Fruit fly (Drosophila melanogaster) whole organism, embryonic: ENCODE measurements around the gene Ir31a.
A peak's percentile ranks its signal among the peaks of the same experiment; 100 is the strongest.

ENCODE experiments used
- BEAF-32 ChIP-seq: fragments of 200-800 bp; sonication (Bioruptor generic); optimal IDR thresholded peaks from 3 replicates; lab custom pipeline; 2017; ENCODE audit warnings: missing biosample characterization, missing genetic modification characterization, mild to moderate bottlenecking, moderate library complexity, missing genetic modification reagents
- CG14710 ChIP-seq: fragments of 200-800 bp; sonication (Bioruptor generic); optimal IDR thresholded peaks from 3 replicates; lab custom pipeline; 2019; ENCODE audit warnings: missing biosample characterization, mild to moderate bottlenecking, missing genetic modification characterization, moderate library complexity
- CG15479 ChIP-seq: fragments of 200-800 bp; sonication (Bioruptor generic); optimal IDR thresholded peaks from 3 replicates; lab custom pipeline; 2019; ENCODE audit warnings: missing biosample characterization, mild to moderate bottlenecking, missing genetic modification characterization, moderate library complexity
- CG15601 ChIP-seq: fragments of 200-800 bp; sonication (Bioruptor generic); optimal IDR thresholded peaks from 3 replicates; lab custom pipeline; 2019; ENCODE audit warnings: missing biosample characterization, mild to moderate bottlenecking, missing genetic modification characterization, moderate library complexity
- CG16813 ChIP-seq: fragments of 200-800 bp; sonication (Bioruptor generic); IDR thresholded peaks from 3 replicates; pipeline ENCODE4 v1.3.6; 2022; ENCODE audit warnings: missing biosample characterization, missing genetic modification characterization; ENCODE audit not compliant: partially characterized antibody
- CG16863 ChIP-seq: fragments of 200-800 bp; sonication (Bioruptor generic); optimal IDR thresholded peaks from 3 replicates; lab custom pipeline; 2016; ENCODE audit warnings: missing biosample characterization, missing genetic modification characterization
- CG17612 ChIP-seq: fragments of 200-800 bp; sonication (Bioruptor generic); IDR thresholded peaks from 2 replicates; pipeline ENCODE4 v1.3.6; 2022; ENCODE audit warnings: missing biosample characterization, missing genetic modification characterization
- CG17829 ChIP-seq: fragments of 200-800 bp; optimal IDR thresholded peaks from 2 replicates; lab custom pipeline; 2019; ENCODE audit warnings: missing biosample characterization, mild to moderate bottlenecking, missing genetic modification characterization, moderate library complexity
- CG2202 ChIP-seq: fragments of 200-800 bp; sonication (Bioruptor generic); optimal IDR thresholded peaks from 2 replicates; lab custom pipeline; 2018; ENCODE audit warnings: missing biosample characterization, mild to moderate bottlenecking, missing genetic modification characterization
- CG30020 ChIP-seq: fragments of 200-800 bp; optimal IDR thresholded peaks from 2 replicates; lab custom pipeline; 2019; ENCODE audit warnings: missing biosample characterization, mild to moderate bottlenecking, missing genetic modification characterization, moderate library complexity
- CG33213 ChIP-seq: fragments of 200-800 bp; sonication (Bioruptor generic); optimal IDR thresholded peaks from 3 replicates; lab custom pipeline; 2016; ENCODE audit warnings: missing biosample characterization, missing genetic modification characterization
- CG34376 ChIP-seq: fragments of 200-800 bp; sonication (Bioruptor generic); optimal IDR thresholded peaks from 2 replicates; lab custom pipeline; 2018; ENCODE audit warnings: missing biosample characterization, mild to moderate bottlenecking, missing genetic modification characterization
- CG3726 ChIP-seq: fragments of 200-800 bp; sonication (Bioruptor generic); IDR thresholded peaks from 3 replicates; pipeline ENCODE4, ENCODE4 v1.3.6; 2022; ENCODE audit warnings: missing biosample characterization, missing genetic modification characterization
- CG4707 ChIP-seq: fragments of 200-800 bp; sonication (Bioruptor generic); optimal IDR thresholded peaks from 2 replicates; lab custom pipeline; 2018; ENCODE audit warnings: missing biosample characterization, mild to moderate bottlenecking, missing genetic modification characterization, moderate library complexity
- CG6689 ChIP-seq: fragments of 200-800 bp; sonication (Bioruptor generic); IDR thresholded peaks from 2 replicates; pipeline ENCODE4 v1.3.6; 2022; ENCODE audit warnings: missing biosample characterization, missing genetic modification characterization
- CG7786 ChIP-seq: fragments of 200-800 bp; sonication (Bioruptor generic); optimal IDR thresholded peaks from 2 replicates; lab custom pipeline; 2016; ENCODE audit warnings: missing biosample characterization, missing genetic modification characterization
- CG8478 ChIP-seq: fragments of >200 bp; optimal IDR thresholded peaks from 2 replicates; lab custom pipeline; 2018
- CG9437 ChIP-seq: fragments of 200-800 bp; sonication (Bioruptor generic); optimal IDR thresholded peaks from 2 replicates; lab custom pipeline; 2018; ENCODE audit warnings: missing biosample characterization, mild to moderate bottlenecking, missing genetic modification characterization
- CG9727 ChIP-seq: fragments of 200-800 bp; sonication (Bioruptor generic); optimal IDR thresholded peaks from 3 replicates; lab custom pipeline; 2017; ENCODE audit warnings: missing biosample characterization, mild to moderate bottlenecking, missing genetic modification characterization
- Dip3 ChIP-seq: fragments of 200-800 bp; sonication (Bioruptor generic); optimal IDR thresholded peaks from 3 replicates; lab custom pipeline; 2016; ENCODE audit warnings: missing biosample characterization, missing genetic modification characterization
- Hr51 ChIP-seq, 2 experiments: fragments of 200-800 bp; sonication (Bioruptor generic); optimal IDR thresholded peaks; 2 replicates in 1 of 2; 3 replicates in 1 of 2; lab custom pipeline; 2016 to 2018; ENCODE audit warnings: missing biosample characterization in 2 of 2, missing genetic modification characterization in 2 of 2, mild to moderate bottlenecking in 1 of 2, moderate library complexity in 1 of 2
- Lpt ChIP-seq: fragments of >200 bp; optimal IDR thresholded peaks from 2 replicates; lab custom pipeline; 2018; ENCODE audit warnings: missing biosample characterization, missing genetic modification characterization
- NFAT ChIP-seq: fragments of 200-800 bp; sonication (Bioruptor generic); IDR thresholded peaks from 2 replicates; pipeline ENCODE4 v1.3.6; 2022; ENCODE audit warnings: missing biosample characterization, missing genetic modification characterization
- NK7.1 ChIP-seq: fragments of 200-800 bp; sonication (Bioruptor generic); optimal IDR thresholded peaks from 3 replicates; lab custom pipeline; 2016; ENCODE audit warnings: missing biosample characterization, missing genetic modification characterization
- Optix ChIP-seq: fragments of 200-800 bp; sonication (Bioruptor generic); IDR thresholded peaks from 3 replicates; pipeline ENCODE4 v1.3.6; 2022; ENCODE audit warnings: missing biosample characterization, missing genetic modification characterization
- Sry-δ ChIP-seq: fragments of 200-800 bp; sonication (Bioruptor generic); optimal IDR thresholded peaks from 2 replicates; lab custom pipeline; 2016; ENCODE audit warnings: missing biosample characterization, missing genetic modification characterization
- Stat92E ChIP-seq, 3 experiments: fragments of >200 bp in 2 of 3; fragments of 200-800 bp in 1 of 3; sonication (Bioruptor generic) in 1 of 3; optimal IDR thresholded peaks; 2 replicates each; lab custom pipeline; 2017 to 2019; ENCODE audit warnings: missing biosample characterization in 3 of 3, missing genetic modification characterization in 3 of 3, mild to moderate bottlenecking in 1 of 3, moderate library complexity in 1 of 3
- Trl ChIP-seq, 3 experiments: fragments of >200 bp in 2 of 3; fragments of 200-800 bp in 1 of 3; sonication (Bioruptor generic) in 1 of 3; optimal IDR thresholded peaks; 2 replicates in 1 of 3; 3 replicates in 2 of 3; lab custom pipeline; 2016 to 2017; ENCODE audit warnings: missing biosample characterization in 1 of 3, missing genetic modification characterization in 1 of 3
- ash1 ChIP-seq: fragments of 200-800 bp; sonication (Bioruptor generic); optimal IDR thresholded peaks from 2 replicates; lab custom pipeline; 2018; ENCODE audit warnings: missing biosample characterization, mild to moderate bottlenecking, missing genetic modification characterization
- az2 ChIP-seq: fragments of 200-800 bp; sonication (Bioruptor generic); optimal IDR thresholded peaks from 3 replicates; lab custom pipeline; 2016; ENCODE audit warnings: missing biosample characterization, missing genetic modification characterization
- bab2 ChIP-seq: fragments of 200-800 bp; sonication (Bioruptor generic); optimal IDR thresholded peaks from 2 replicates; lab custom pipeline; 2016; ENCODE audit warnings: missing biosample characterization, missing genetic modification characterization
- btn ChIP-seq: fragments of 200-800 bp; sonication (Bioruptor generic); optimal IDR thresholded peaks from 2 replicates; lab custom pipeline; 2016; ENCODE audit warnings: missing biosample characterization, missing genetic modification characterization
- cad ChIP-seq: fragments of >200 bp; optimal IDR thresholded peaks from 2 replicates; lab custom pipeline; 2017; ENCODE audit warnings: missing biosample characterization, missing genetic modification characterization
- chinmo ChIP-seq: fragments of 200-800 bp; sonication (Bioruptor generic); IDR thresholded peaks from 4 replicates; pipeline ENCODE4 v1.3.6; 2022; ENCODE audit warnings: missing biosample characterization, missing genetic modification characterization; ENCODE audit not compliant: partially characterized antibody
- crc ChIP-seq: fragments of 200-800 bp; sonication (Bioruptor generic); optimal IDR thresholded peaks from 2 replicates; lab custom pipeline; 2016; ENCODE audit warnings: missing biosample characterization, missing genetic modification characterization
- dmrt11E ChIP-seq: fragments of 200-800 bp; sonication (Bioruptor generic); optimal IDR thresholded peaks from 3 replicates; lab custom pipeline; 2018; ENCODE audit warnings: missing biosample characterization, mild to moderate bottlenecking, missing genetic modification characterization, moderate library complexity
- en ChIP-seq: fragments of 200-800 bp; sonication (Bioruptor generic); optimal IDR thresholded peaks from 2 replicates; lab custom pipeline; 2016; ENCODE audit warnings: missing biosample characterization, missing genetic modification characterization
- fd102C ChIP-seq: fragments of 200-800 bp; sonication (Bioruptor generic); optimal IDR thresholded peaks from 2 replicates; lab custom pipeline; 2018; ENCODE audit warnings: missing biosample characterization, mild to moderate bottlenecking, missing genetic modification characterization, moderate library complexity
- gt ChIP-seq: fragments of 200-800 bp; sonication (Bioruptor generic); IDR thresholded peaks from 2 replicates; pipeline ENCODE4 v1.3.6; 2022; ENCODE audit warnings: missing biosample characterization, missing genetic modification characterization
- mirr ChIP-seq: fragments of 200-800 bp; sonication (Bioruptor generic); optimal IDR thresholded peaks from 3 replicates; lab custom pipeline; 2018; ENCODE audit warnings: missing biosample characterization, mild to moderate bottlenecking, missing genetic modification characterization
- nmo ChIP-seq: fragments of 200-800 bp; sonication (Bioruptor generic); optimal IDR thresholded peaks from 2 replicates; lab custom pipeline; 2018; ENCODE audit warnings: missing biosample characterization, mild to moderate bottlenecking, missing genetic modification characterization, moderate library complexity
- pum ChIP-seq: fragments of 200-800 bp; sonication (Bioruptor generic); optimal IDR thresholded peaks from 2 replicates; lab custom pipeline; 2016; ENCODE audit warnings: missing biosample characterization, missing genetic modification characterization
- pzg ChIP-seq: fragments of 200-800 bp; sonication (Bioruptor generic); optimal IDR thresholded peaks from 3 replicates; lab custom pipeline; 2018; ENCODE audit warnings: missing biosample characterization, mild to moderate bottlenecking, missing genetic modification characterization, moderate library complexity
- ranshi ChIP-seq: fragments of 200-800 bp; sonication (Bioruptor generic); IDR thresholded peaks from 2 replicates; pipeline ENCODE4 v1.3.6; 2022; ENCODE audit warnings: missing biosample characterization, missing genetic modification characterization
- sens ChIP-seq: fragments of 200-800 bp; sonication (Bioruptor generic); peaks from one replicate; lab custom pipeline; 2016; ENCODE audit warnings: missing biosample characterization, missing genetic modification characterization
- sob ChIP-seq: fragments of 200-800 bp; sonication (Bioruptor generic); IDR thresholded peaks from 2 replicates; pipeline ENCODE4 v1.3.6; 2022; ENCODE audit warnings: missing biosample characterization, missing genetic modification characterization
- sr ChIP-seq: fragments of 200-800 bp; sonication (Bioruptor generic); IDR thresholded peaks from 3 replicates; pipeline ENCODE4 v1.3.6; 2022; ENCODE audit warnings: missing biosample characterization, missing genetic modification characterization
- toy ChIP-seq: fragments of 200-800 bp; sonication (Bioruptor generic); IDR thresholded peaks from 2 replicates; pipeline ENCODE4 v1.3.6; 2022; ENCODE audit warnings: missing biosample characterization, missing genetic modification characterization
- ttk ChIP-seq: fragments of 200-800 bp; sonication (Bioruptor generic); IDR thresholded peaks from 2 replicates; pipeline ENCODE4 v2.1.2; 2022; ENCODE audit warnings: missing biosample characterization, missing genetic modification characterization
- wdn ChIP-seq: fragments of 200-800 bp; sonication (Bioruptor generic); IDR thresholded peaks from 2 replicates; pipeline ENCODE4 v1.3.6; 2022; ENCODE audit warnings: missing biosample characterization, missing genetic modification characterization
- zfh1 ChIP-seq: fragments of 200-800 bp; sonication (Bioruptor generic); IDR thresholded peaks from 3 replicates; pipeline ENCODE4 v1.3.6; 2022; ENCODE audit warnings: missing biosample characterization, missing genetic modification characterization

Gene Ir31a

DNA sequence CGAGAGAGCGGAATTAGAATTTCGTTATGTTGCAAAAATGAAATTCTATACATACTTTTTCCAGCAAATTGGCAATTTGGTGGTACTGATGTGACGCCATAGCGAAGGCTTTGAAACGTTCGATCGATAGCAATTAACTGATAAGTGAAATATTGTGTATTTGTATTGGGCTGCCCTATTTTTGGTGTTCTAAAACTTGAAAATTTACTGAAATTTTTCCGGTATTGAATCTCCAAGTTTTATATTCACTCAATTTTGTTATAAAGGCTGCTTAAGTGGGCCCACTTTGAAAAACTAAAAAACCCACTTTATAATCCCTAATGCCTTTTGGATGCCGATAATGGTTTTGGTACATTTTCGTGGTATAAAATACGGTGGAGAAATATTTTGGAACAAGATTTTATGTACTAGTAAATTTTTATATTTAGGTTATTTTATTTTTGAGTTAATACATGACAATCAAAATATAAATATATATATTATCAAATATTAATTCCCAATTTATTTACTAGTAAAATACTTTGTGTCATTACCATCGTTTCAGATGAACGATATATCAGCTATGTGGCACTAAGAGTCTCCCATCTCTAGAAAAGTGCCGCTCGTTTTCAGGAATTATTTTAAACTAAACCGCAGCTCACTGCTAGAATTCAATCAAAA lies 42.8 kb upstream of the Ir31a start, which contains the start of the genes Cand1 and pim (continued):
- no peak for TF ChIP-seq sob
- no peak for TF ChIP-seq ash1 (GFP tag; lab: Kevin White, UChicago)
- no peak for TF ChIP-seq CG9437 (GFP tag; lab: Kevin White, UChicago)
- TF ChIP-seq Optix (GFP tag; lab: Robert Waterston, UW), result no peak
- peak; percentile 97 for TF ChIP-seq CG30020 (tag; lab: Kevin White, UChicago)
- TF ChIP-seq en (GFP tag; lab: Kevin White, UChicago), result no peak
- no peak for TF ChIP-seq ttk (GFP tag; lab: Robert Waterston, UW)
- peak; percentile 62 for TF ChIP-seq CG15601 (tag; lab: Kevin White, UChicago)
- TF ChIP-seq fd102C, result no peak
- no peak for TF ChIP-seq CG2202 (tag; lab: Kevin White, UChicago)
- TF ChIP-seq wdn, result no peak
- no peak for TF ChIP-seq Stat92E (GFP tag; optimal IDR thresholded peaks at IDR 0.05; lab: Kevin White, UChicago)
- TF ChIP-seq pzg (GFP tag; lab: Kevin White, UChicago), result peak; percentile 58
- no peak for TF ChIP-seq zfh1 (GFP tag; lab: Robert Waterston, UW)
- no peak for TF ChIP-seq btn (GFP tag; lab: Kevin White, UChicago)
- peak; percentile 36 for TF ChIP-seq dmrt11E (tag; lab: Kevin White, UChicago)
- no peak for TF ChIP-seq CG3726 (GFP tag; lab: Robert Waterston, UW)
- no peak for TF ChIP-seq sr (GFP tag; lab: Robert Waterston, UW)
- TF ChIP-seq bab2 (GFP tag; lab: Kevin White, UChicago), result no peak
- no peak for TF ChIP-seq Lpt
- TF ChIP-seq sens (GFP tag; lab: Kevin White, UChicago), result no peak
- TF ChIP-seq CG6689, result no peak
- TF ChIP-seq gt (GFP tag; lab: Robert Waterston, UW), result no peak
- TF ChIP-seq NK7.1 (GFP tag; lab: Kevin White, UChicago), result no peak
- no peak for TF ChIP-seq az2 (GFP tag; lab: Kevin White, UChicago)
- peak; percentile 77 for TF ChIP-seq CG14710 (tag; lab: Kevin White, UChicago)
- no peak for TF ChIP-seq CG17612
- peak; percentile 81 for TF ChIP-seq Sry-δ (GFP tag; lab: Kevin White, UChicago)
- TF ChIP-seq crc, result no peak
- no peak for TF ChIP-seq mirr (GFP tag; lab: Kevin White, UChicago)
- no peak for TF ChIP-seq CG7786 (GFP tag; lab: Kevin White, UChicago)
- no peak for TF ChIP-seq Dip3 (GFP tag; lab: Kevin White, UChicago)
- no peak for TF ChIP-seq CG9727 (GFP tag; lab: Kevin White, UChicago)
- no peak for TF ChIP-seq CG4707 (GFP tag; lab: Kevin White, UChicago)
- TF ChIP-seq CG16813 (GFP tag; lab: Robert Waterston, UW), result peak; percentile 70
- TF ChIP-seq Trl (optimal IDR thresholded peaks at IDR 0.05; lab: Kevin White, UChicago), result no peak
- no peak for TF ChIP-seq Trl (GFP tag; optimal IDR thresholded peaks at IDR 0.05; lab: Kevin White, UChicago)
- TF ChIP-seq CG8478 (lab: Kevin White, UChicago), result no peak
- TF ChIP-seq CG16863 (GFP tag; lab: Kevin White, UChicago), result no peak
- no peak for TF ChIP-seq NFAT
- peak; percentile 69 for TF ChIP-seq CG17829 (tag; lab: Kevin White, UChicago)
- TF ChIP-seq BEAF-32 (GFP tag; lab: Kevin White, UChicago), result peak; percentile 77
- TF ChIP-seq pum, result no peak
- no peak for TF ChIP-seq ranshi (GFP tag; lab: Robert Waterston, UW)
- peak; percentile 73 for TF ChIP-seq nmo
- no peak for TF ChIP-seq CG15479
- no peak for TF ChIP-seq CG34376
- TF ChIP-seq CG33213 (GFP tag; lab: Kevin White, UChicago), result no peak
- no peak for TF ChIP-seq cad (GFP tag; lab: Kevin White, UChicago)
- no peak for TF ChIP-seq toy (GFP tag; lab: Robert Waterston, UW)
- 0 out of 4 replicates have a peak, but pooled peaks have one; percentile 38 for TF ChIP-seq chinmo (GFP tag; lab: Robert Waterston, UW)
- no peak for TF ChIP-seq Hr51 (GFP tag; optimal IDR thresholded peaks at IDR 0.05; lab: Kevin White, UChicago)
